Worm (Caenorhabditis elegans) whole organism, early embryonic: ENCODE measurements around the gene rsp-8.

Experiments used
- B0310.2 ChIP-seq: sonication (generic microtip); optimal IDR thresholded peaks from 2 replicates; lab custom pipeline; 2016; ENCODE audit warnings: mild to moderate bottlenecking, missing genetic modification characterization, missing compliant biosample characterization
- F13C5.2 ChIP-seq: sonication (generic microtip); optimal IDR thresholded peaks from 2 replicates; lab custom pipeline; 2017; ENCODE audit warnings: mild to moderate bottlenecking, missing genetic modification characterization, inconsistent platforms, missing compliant biosample characterization
- aly-1 ChIP-seq: sonication (generic microtip); optimal IDR thresholded peaks from 2 replicates; lab custom pipeline; 2016; ENCODE audit warnings: missing genetic modification characterization, missing compliant biosample characterization
- ama-1 ChIP-seq: fragments of 150-350 bp; optimal IDR thresholded peaks from 2 replicates; lab custom pipeline; 2014
- ceh-13 ChIP-seq: fragments of 200-800 bp; sonication (Bioruptor generic); optimal IDR thresholded peaks from 2 replicates; lab custom pipeline; 2018; ENCODE audit warnings: mild to moderate bottlenecking, missing genetic modification characterization, missing compliant biosample characterization
- ceh-36 ChIP-seq: sonication (generic microtip); optimal IDR thresholded peaks from 2 replicates; lab custom pipeline; 2016; ENCODE audit warnings: missing genetic modification characterization, inconsistent platforms, missing compliant biosample characterization
- ets-7 ChIP-seq: sonication (generic microtip); optimal IDR thresholded peaks from 2 replicates; lab custom pipeline; 2016; ENCODE audit warnings: missing genotype, missing genetic modification characterization, missing compliant biosample characterization
- flt-1 ChIP-seq: fragments of 200-800 bp; sonication (Bioruptor generic); IDR thresholded peaks from 2 replicates; pipeline ENCODE4 v1.3.6; 2022; ENCODE audit warnings: missing genetic modification characterization, missing compliant biosample characterization
- hmbx-1 ChIP-seq: sonication (generic microtip); optimal IDR thresholded peaks from 2 replicates; lab custom pipeline; 2016; ENCODE audit warnings: mild to moderate bottlenecking, missing genetic modification characterization, missing compliant biosample characterization
- hmg-4 ChIP-seq: fragments of 200-800 bp; sonication (Bioruptor generic); optimal IDR thresholded peaks from 2 replicates; lab custom pipeline; 2018; ENCODE audit warnings: mild to moderate bottlenecking, missing genetic modification characterization, missing compliant biosample characterization
- hnd-1 ChIP-seq: sonication (generic microtip); optimal IDR thresholded peaks from 2 replicates; lab custom pipeline; 2016; ENCODE audit warnings: missing genetic modification characterization, missing compliant biosample characterization
- pes-1 ChIP-seq: fragments of 200-800 bp; sonication (Bioruptor generic); IDR thresholded peaks from 2 replicates; pipeline ENCODE4 v1.3.6; 2022; ENCODE audit warnings: missing genetic modification reagents, missing genetic modification characterization, missing compliant biosample characterization
- scrt-1 ChIP-seq: fragments of 200-800 bp; sonication (Bioruptor generic); IDR thresholded peaks from 2 replicates; pipeline ENCODE4 v1.3.6; 2022; ENCODE audit warnings: missing genetic modification characterization, missing compliant biosample characterization
- sea-1 ChIP-seq: fragments of 200-800 bp; sonication (Bioruptor generic); conservative IDR thresholded peaks from 2 replicates; pipeline ENCODE4 v1.3.6; 2022; ENCODE audit warnings: missing genetic modification characterization, missing compliant biosample characterization
- tbx-11 ChIP-seq: fragments of 200-800 bp; sonication (Bioruptor generic); IDR thresholded peaks from 2 replicates; pipeline ENCODE4 v1.3.6; 2022; ENCODE audit warnings: missing genetic modification characterization, missing compliant biosample characterization
- tbx-37 ChIP-seq: fragments of 200-800 bp; sonication (Bioruptor generic); conservative IDR thresholded peaks from 2 replicates; pipeline ENCODE4 v1.3.6; 2022; ENCODE audit warnings: missing genetic modification reagents, missing genetic modification characterization, missing compliant biosample characterization
- tra-4 ChIP-seq: sonication (generic microtip); optimal IDR thresholded peaks from 2 replicates; lab custom pipeline; 2017; ENCODE audit warnings: missing genetic modification characterization, missing compliant biosample characterization

Gene rsp-8

ce11 chrIII:11866127-11866526, 39.9 kb downstream of the rsp-8 start:
- TF ChIP-seq sea-1 (GFP tag; lab: Robert Waterston, UW) (no peak), ceh-13 (GFP tag; lab: Kevin White, UChicago) (no peak), scrt-1 (GFP tag; lab: Robert Waterston, UW) (no peak)

ce11 chrIII:11869231-11869912, 43.2 kb downstream of the rsp-8 start, which contains the start of gene taf-12:
TSS of gene taf-12 (minus strand) at chrIII:11869281.
- TF ChIP-seq pes-1 (GFP tag; lab: Robert Waterston, UW) (no peak), hnd-1 (tag; lab: Kevin White, UChicago) (no peak), tra-4 (tag; lab: Kevin White, UChicago) (no peak), tbx-11 (GFP tag; lab: Robert Waterston, UW) (no peak), ceh-13 (GFP tag; lab: Kevin White, UChicago) (no peak), scrt-1 (GFP tag; lab: Robert Waterston, UW) (no peak)

- peak; percentile 72 for TF ChIP-seq hmg-4 (GFP tag; lab: Kevin White, UChicago)
- TF ChIP-seq pes-1 (GFP tag; lab: Robert Waterston, UW) = peak; percentile 43; the same call in 1 of the 2 replicates
- TF ChIP-seq tbx-37 (GFP tag; lab: Robert Waterston, UW) = peak; percentile 51
- TF ChIP-seq ama-1 (lab: Kevin White, UChicago) = no peak
- TF ChIP-seq F13C5.2 (tag; lab: Kevin White, UChicago) = peak; percentile 55
- no peak for TF ChIP-seq ceh-13 (GFP tag; lab: Kevin White, UChicago)
Observed at ce11 chrIII:11870009-11870408, 43.8 kb downstream of the rsp-8 start.

- no peak for TF ChIP-seq ceh-13 (GFP tag; lab: Kevin White, UChicago)
- no peak for TF ChIP-seq flt-1
- no peak for TF ChIP-seq F13C5.2 (tag; lab: Kevin White, UChicago)
- TF ChIP-seq tbx-11 (GFP tag; lab: Robert Waterston, UW) = no peak
Observed at ce11 chrIII:11871617-11872016, 45.4 kb downstream of the rsp-8 start.

ce11 chrIII:11874242-11874641, 48.0 kb downstream of the rsp-8 start:
- TF ChIP-seq hmg-4 (GFP tag; lab: Kevin White, UChicago) (no peak), tbx-11 (GFP tag; lab: Robert Waterston, UW) (no peak), ceh-36 (tag; lab: Kevin White, UChicago) (no peak), ama-1 (lab: Kevin White, UChicago) (no peak), scrt-1 (GFP tag; lab: Robert Waterston, UW) (no peak), B0310.2 (tag; lab: Kevin White, UChicago) (no peak), tra-4 (tag; lab: Kevin White, UChicago) (no peak), ceh-13 (GFP tag; lab: Kevin White, UChicago) (no peak), hmbx-1 (tag; lab: Kevin White, UChicago) (no peak), ets-7 (no peak)

- TF ChIP-seq sea-1 (GFP tag; lab: Robert Waterston, UW) (no peak), ama-1 (lab: Kevin White, UChicago) (no peak), B0310.2 (tag; lab: Kevin White, UChicago) (no peak), hmg-4 (GFP tag; lab: Kevin White, UChicago) (no peak), ets-7 (no peak), hmbx-1 (tag; lab: Kevin White, UChicago) (no peak), F13C5.2 (tag; lab: Kevin White, UChicago) (no peak), tbx-37 (GFP tag; lab: Robert Waterston, UW) (no peak), hnd-1 (tag; lab: Kevin White, UChicago) (no peak), tbx-11 (GFP tag; lab: Robert Waterston, UW) (no peak), ceh-36 (tag; lab: Kevin White, UChicago) (no peak), tra-4 (tag; lab: Kevin White, UChicago) (no peak), aly-1 (no peak), flt-1 (no peak), pes-1 (GFP tag; lab: Robert Waterston, UW) (no peak), scrt-1 (GFP tag; lab: Robert Waterston, UW) (no peak)
Observed at ce11 chrIII:11876130-11876529, 49.9 kb downstream of the rsp-8 start.

- TF ChIP-seq ceh-13 (GFP tag; lab: Kevin White, UChicago) (no peak), tbx-11 (GFP tag; lab: Robert Waterston, UW) (no peak), ceh-36 (tag; lab: Kevin White, UChicago) (no peak), tra-4 (tag; lab: Kevin White, UChicago) (no peak), hnd-1 (tag; lab: Kevin White, UChicago) (no peak), ama-1 (lab: Kevin White, UChicago) (no peak), ets-7 (no peak), hmbx-1 (tag; lab: Kevin White, UChicago) (no peak), F13C5.2 (tag; lab: Kevin White, UChicago) (no peak), pes-1 (GFP tag; lab: Robert Waterston, UW) (no peak), B0310.2 (tag; lab: Kevin White, UChicago) (no peak), flt-1 (no peak), tbx-37 (GFP tag; lab: Robert Waterston, UW) (no peak), sea-1 (GFP tag; lab: Robert Waterston, UW) (no peak), scrt-1 (GFP tag; lab: Robert Waterston, UW) (no peak), hmg-4 (GFP tag; lab: Kevin White, UChicago) (no peak)
Observed at ce11 chrIII:11878751-11879150, 52.5 kb downstream of the rsp-8 start, which contains the start of gene Y56A3A.6. TSS of gene Y56A3A.6 (minus strand) at chrIII:11878803.
